Fruit fly (Drosophila melanogaster) whole organism, embryonic: ENCODE data around the gene CG1640.
A peak's percentile ranks its signal among the peaks of the same experiment; 100 is the strongest.

Experiments used
- Abd-B ChIP-seq: fragments of 200-800 bp; sonication (Bioruptor generic); optimal IDR thresholded peaks from 2 replicates; lab custom pipeline; 2018; ENCODE audit warnings: missing biosample characterization, mild to moderate bottlenecking, missing genetic modification characterization, moderate library complexity
- Atf-2 ChIP-seq: fragments of 200-800 bp; sonication (Bioruptor generic); optimal IDR thresholded peaks from 2 replicates; lab custom pipeline; 2016; ENCODE audit warnings: missing biosample characterization, missing genetic modification characterization
- CG12071 ChIP-seq: fragments of 200-800 bp; sonication (Bioruptor generic); optimal IDR thresholded peaks from 3 replicates; lab custom pipeline; 2018; ENCODE audit warnings: missing biosample characterization, mild to moderate bottlenecking, missing genetic modification characterization
- CG12104 ChIP-seq: fragments of 200-800 bp; sonication (Bioruptor generic); optimal IDR thresholded peaks from 3 replicates; lab custom pipeline; 2016; ENCODE audit warnings: missing biosample characterization, missing genetic modification characterization
- CG12236 ChIP-seq: fragments of 200-800 bp; sonication (Bioruptor generic); optimal IDR thresholded peaks from 2 replicates; lab custom pipeline; 2016; ENCODE audit warnings: missing biosample characterization, missing genetic modification characterization
- CG13775 ChIP-seq: fragments of 200-800 bp; sonication (Bioruptor generic); optimal IDR thresholded peaks from 3 replicates; lab custom pipeline; 2017; ENCODE audit warnings: missing biosample characterization, mild to moderate bottlenecking, missing genetic modification characterization
- CG18619 ChIP-seq: fragments of 200-800 bp; sonication (Bioruptor generic); optimal IDR thresholded peaks from 3 replicates; lab custom pipeline; 2017; ENCODE audit warnings: missing biosample characterization, mild to moderate bottlenecking, missing genetic modification characterization
- CG2712 ChIP-seq: fragments of 200-800 bp; optimal IDR thresholded peaks from 3 replicates; lab custom pipeline; 2019; ENCODE audit warnings: missing biosample characterization, mild to moderate bottlenecking, missing genetic modification characterization, moderate library complexity
- CG2875 ChIP-seq: fragments of 200-800 bp; sonication (Bioruptor generic); optimal IDR thresholded peaks from 2 replicates; lab custom pipeline; 2017; ENCODE audit warnings: missing biosample characterization, mild to moderate bottlenecking, missing genetic modification characterization, missing genetic modification reagents
- CG31224 ChIP-seq: fragments of 200-800 bp; sonication (Bioruptor generic); IDR thresholded peaks from 2 replicates; pipeline ENCODE4 v1.3.6; 2022; ENCODE audit warnings: missing biosample characterization, missing genetic modification characterization
- CG4854 ChIP-seq: fragments of 200-800 bp; sonication (Bioruptor generic); optimal IDR thresholded peaks from 2 replicates; lab custom pipeline; 2016; ENCODE audit warnings: missing biosample characterization, missing genetic modification characterization, inconsistent platforms
- CG6791 ChIP-seq: fragments of 200-800 bp; sonication (Bioruptor generic); IDR thresholded peaks from 3 replicates; pipeline ENCODE4 v1.3.6; 2022; ENCODE audit warnings: missing biosample characterization, missing genetic modification characterization; ENCODE audit not compliant: partially characterized antibody
- CG7987 ChIP-seq: fragments of 200-800 bp; sonication (Bioruptor generic); optimal IDR thresholded peaks from 2 replicates; lab custom pipeline; 2018; ENCODE audit warnings: missing biosample characterization, mild to moderate bottlenecking, missing genetic modification characterization, moderate library complexity
- Camta ChIP-seq: fragments of 200-800 bp; sonication (Bioruptor generic); optimal IDR thresholded peaks from 2 replicates; lab custom pipeline; 2016; ENCODE audit warnings: missing biosample characterization, missing genetic modification characterization
- Chrac-16 ChIP-seq: fragments of 200-800 bp; sonication (Bioruptor generic); optimal IDR thresholded peaks from 3 replicates; lab custom pipeline; 2016; ENCODE audit warnings: missing biosample characterization, missing genetic modification characterization
- HLH3B ChIP-seq: fragments of 200-800 bp; sonication (Bioruptor generic); IDR thresholded peaks from 2 replicates; pipeline ENCODE4 v1.3.6; 2022; ENCODE audit warnings: missing biosample characterization, missing genetic modification characterization
- HLH54F ChIP-seq: fragments of 200-800 bp; sonication (Bioruptor generic); optimal IDR thresholded peaks from 3 replicates; lab custom pipeline; 2016; ENCODE audit warnings: missing biosample characterization, missing genetic modification characterization
- HLHmδ ChIP-seq: fragments of 200-800 bp; sonication (Bioruptor generic); optimal IDR thresholded peaks from 2 replicates; lab custom pipeline; 2018; ENCODE audit warnings: missing biosample characterization, mild to moderate bottlenecking, missing genetic modification characterization, moderate library complexity
- HmgZ ChIP-seq: fragments of 200-800 bp; sonication (Bioruptor generic); optimal IDR thresholded peaks from 2 replicates; lab custom pipeline; 2018; ENCODE audit warnings: missing biosample characterization, mild to moderate bottlenecking, missing genetic modification characterization
- Hmr ChIP-seq: fragments of 200-800 bp; sonication (Bioruptor generic); optimal IDR thresholded peaks from 3 replicates; lab custom pipeline; 2017; ENCODE audit warnings: mild to moderate bottlenecking, missing biosample characterization, missing genetic modification reagents, missing genetic modification characterization
- Hr39 ChIP-seq: fragments of >200 bp; optimal IDR thresholded peaks from 2 replicates; lab custom pipeline; 2017
- Mad ChIP-seq: fragments of 200-800 bp; sonication (Bioruptor generic); optimal IDR thresholded peaks from 2 replicates; lab custom pipeline; 2016; ENCODE audit warnings: missing biosample characterization, missing genetic modification characterization
- Max ChIP-seq: fragments of 200-800 bp; sonication (Bioruptor generic); optimal IDR thresholded peaks from 2 replicates; lab custom pipeline; 2016; ENCODE audit warnings: missing biosample characterization, mild to moderate bottlenecking, missing genetic modification characterization
- Med ChIP-seq: fragments of 200-800 bp; sonication (Bioruptor generic); peaks from one replicate; lab custom pipeline; 2016; ENCODE audit warnings: missing biosample characterization, missing genetic modification characterization, mild to moderate bottlenecking, inconsistent platforms, moderate library complexity
- PHDP ChIP-seq: fragments of 200-800 bp; sonication (Bioruptor generic); optimal IDR thresholded peaks from 3 replicates; lab custom pipeline; 2018; ENCODE audit warnings: missing biosample characterization, mild to moderate bottlenecking, missing genetic modification characterization, moderate library complexity
- Rfx ChIP-seq: fragments of 200-800 bp; sonication (Bioruptor generic); IDR thresholded peaks from 2 replicates; pipeline ENCODE4 v1.3.6; 2022; ENCODE audit warnings: missing biosample characterization, missing genetic modification characterization
- Side ChIP-seq: fragments of 200-800 bp; sonication (Bioruptor generic); optimal IDR thresholded peaks from 2 replicates; lab custom pipeline; 2016; ENCODE audit warnings: missing biosample characterization, missing genetic modification characterization
- Sry-δ ChIP-seq: fragments of 200-800 bp; sonication (Bioruptor generic); optimal IDR thresholded peaks from 2 replicates; lab custom pipeline; 2016; ENCODE audit warnings: missing biosample characterization, missing genetic modification characterization
- Taf1 ChIP-seq: fragments of 200-800 bp; sonication (Bioruptor generic); IDR thresholded peaks from 2 replicates; pipeline ENCODE4 v1.3.6; 2022; ENCODE audit warnings: missing biosample characterization, missing genetic modification characterization
- bbx ChIP-seq: fragments of 200-800 bp; sonication (Bioruptor generic); IDR thresholded peaks from 2 replicates; pipeline ENCODE4 v1.3.6; 2022; ENCODE audit warnings: missing biosample characterization, missing genetic modification characterization; ENCODE audit not compliant: partially characterized antibody
- cato ChIP-seq: fragments of 200-800 bp; sonication (Bioruptor generic); optimal IDR thresholded peaks from 2 replicates; lab custom pipeline; 2016; ENCODE audit warnings: missing biosample characterization, missing genetic modification characterization, borderline replicate concordance
- ci ChIP-seq: fragments of 200-800 bp; sonication (Bioruptor generic); IDR thresholded peaks from 3 replicates; pipeline ENCODE4 v1.3.6; 2022; ENCODE audit warnings: missing biosample characterization, missing genetic modification characterization
- crp ChIP-seq, 2 experiments: fragments of 200-800 bp; sonication (Bioruptor generic); optimal IDR thresholded peaks; 2 replicates in 1 of 2; 3 replicates in 1 of 2; lab custom pipeline; 2017; ENCODE audit warnings: missing biosample characterization in 2 of 2, missing genetic modification characterization in 2 of 2, mild to moderate bottlenecking in 1 of 2, moderate library complexity in 1 of 2
- disco-r ChIP-seq: fragments of 200-800 bp; sonication (Bioruptor generic); optimal IDR thresholded peaks from 2 replicates; lab custom pipeline; 2016; ENCODE audit warnings: missing biosample characterization, missing genetic modification characterization
- dysf ChIP-seq: fragments of 200-800 bp; sonication (Bioruptor generic); IDR thresholded peaks from 3 replicates; pipeline ENCODE4 v1.3.6; 2022; ENCODE audit warnings: missing biosample characterization, missing genetic modification characterization
- exex ChIP-seq: fragments of 200-800 bp; sonication (Bioruptor generic); optimal IDR thresholded peaks from 4 replicates; lab custom pipeline; 2018; ENCODE audit warnings: missing biosample characterization, mild to moderate bottlenecking, missing genetic modification characterization, moderate library complexity
- jigr1 ChIP-seq: fragments of 200-800 bp; sonication (Bioruptor generic); IDR thresholded peaks from 3 replicates; pipeline ENCODE4 v1.3.6; 2022; ENCODE audit warnings: missing biosample characterization, missing genetic modification characterization
- kay ChIP-seq: fragments of 200-800 bp; sonication (Bioruptor generic); optimal IDR thresholded peaks from 2 replicates; lab custom pipeline; 2016; ENCODE audit warnings: missing biosample characterization, missing genetic modification characterization
- klu ChIP-seq: fragments of 200-800 bp; sonication (Bioruptor generic); IDR thresholded peaks from 2 replicates; pipeline ENCODE4 v1.3.6; 2022; ENCODE audit warnings: missing biosample characterization, missing genetic modification characterization
- lola ChIP-seq, 3 experiments: fragments of >200 bp in 2 of 3; fragments of 200-800 bp in 1 of 3; sonication (Bioruptor generic) in 1 of 3; optimal IDR thresholded peaks; 2 replicates each; lab custom pipeline; 2017 to 2019; ENCODE audit warnings: missing biosample characterization in 3 of 3, missing genetic modification characterization in 3 of 3, mild to moderate bottlenecking in 1 of 3, moderate library complexity in 1 of 3
- org-1 ChIP-seq: fragments of 200-800 bp; sonication (Bioruptor generic); optimal IDR thresholded peaks from 2 replicates; lab custom pipeline; 2017; ENCODE audit warnings: missing biosample characterization, missing genetic modification characterization
- ro ChIP-seq: fragments of 200-800 bp; sonication (Bioruptor generic); IDR thresholded peaks from 2 replicates; pipeline ENCODE4 v1.3.6; 2022; ENCODE audit warnings: missing biosample characterization, missing genetic modification characterization
- sc ChIP-seq, 3 experiments: fragments of >200 bp in 2 of 3; fragments of 200-800 bp in 1 of 3; sonication (Bioruptor generic) in 1 of 3; optimal IDR thresholded peaks; 2 replicates in 2 of 3; 3 replicates in 1 of 3; lab custom pipeline; 2017; ENCODE audit warnings: mild to moderate bottlenecking in 1 of 3, missing biosample characterization in 1 of 3, missing genetic modification characterization in 1 of 3, missing genetic modification reagents in 1 of 3
- schlank ChIP-seq: fragments of 200-800 bp; sonication (Bioruptor generic); optimal IDR thresholded peaks from 2 replicates; lab custom pipeline; 2018; ENCODE audit warnings: missing biosample characterization, mild to moderate bottlenecking, missing genetic modification characterization
- sna ChIP-seq: fragments of 200-800 bp; sonication (Bioruptor generic); IDR thresholded peaks from 2 replicates; pipeline ENCODE4 v1.3.6; 2022; ENCODE audit warnings: missing biosample characterization, missing genetic modification characterization; ENCODE audit not compliant: partially characterized antibody
- stc ChIP-seq: fragments of 200-800 bp; sonication (Bioruptor generic); IDR thresholded peaks from 2 replicates; pipeline ENCODE4 v1.3.6; 2022; ENCODE audit warnings: missing biosample characterization, missing genetic modification characterization
- tgo ChIP-seq: fragments of 200-800 bp; sonication (Bioruptor generic); IDR thresholded peaks from 3 replicates; pipeline ENCODE4 v1.3.6; 2022; ENCODE audit warnings: missing biosample characterization, missing genetic modification characterization
- tna ChIP-seq: fragments of 200-800 bp; sonication (Bioruptor generic); IDR thresholded peaks from 2 replicates; pipeline ENCODE4 v1.3.6; 2022; ENCODE audit warnings: missing biosample characterization, missing genetic modification characterization; ENCODE audit not compliant: partially characterized antibody
- vvl ChIP-seq: fragments of 200-800 bp; sonication (Bioruptor generic); IDR thresholded peaks from 2 replicates; pipeline ENCODE4 v1.3.6; 2022; ENCODE audit warnings: missing biosample characterization, missing genetic modification characterization
- zen2 ChIP-seq: fragments of 200-800 bp; sonication (Bioruptor generic); IDR thresholded peaks from 3 replicates; pipeline ENCODE4 v1.3.6; 2022; ENCODE audit warnings: missing biosample characterization, missing genetic modification characterization; ENCODE audit not compliant: partially characterized antibody

Gene CG1640

dm6 chrX:13332702-13333243 is 37.6 kb upstream of the CG1640 start (continued):
- TF ChIP-seq sc (optimal IDR thresholded peaks at IDR 0.05; lab: Kevin White, UChicago) = no peak
- TF ChIP-seq sc (GFP tag; optimal IDR thresholded peaks at IDR 0.05; lab: Kevin White, UChicago) = no peak
- TF ChIP-seq CG2875 (GFP tag; lab: Kevin White, UChicago) = no peak
- TF ChIP-seq CG7987 (GFP tag; lab: Kevin White, UChicago) = no peak
- TF ChIP-seq ci = no peak
- no peak for TF ChIP-seq bbx
- TF ChIP-seq Sry-δ (GFP tag; lab: Kevin White, UChicago) = peak; percentile 4
- peak; percentile 13 for TF ChIP-seq Hmr (GFP tag; lab: Kevin White, UChicago)
- peak; percentile 57 for TF ChIP-seq Med
- TF ChIP-seq stc = no peak
- TF ChIP-seq CG31224 (GFP tag; lab: Robert Waterston, UW) = no peak
- no peak for TF ChIP-seq vvl (GFP tag; lab: Robert Waterston, UW)
- TF ChIP-seq disco-r = no peak
- TF ChIP-seq HmgZ (tag; lab: Kevin White, UChicago) = no peak
- TF ChIP-seq PHDP (tag; lab: Kevin White, UChicago) = no peak
- no peak for TF ChIP-seq CG12071 (GFP tag; lab: Kevin White, UChicago)
- TF ChIP-seq HLHmδ (GFP tag; lab: Kevin White, UChicago) = no peak
- no peak for TF ChIP-seq CG6791 (GFP tag; lab: Robert Waterston, UW)
- no peak for TF ChIP-seq ro (GFP tag; lab: Robert Waterston, UW)
- no peak for TF ChIP-seq cato
- TF ChIP-seq HLH54F = peak; percentile 52
- no peak for TF ChIP-seq CG12104 (GFP tag; lab: Kevin White, UChicago)
- TF ChIP-seq CG4854 (GFP tag; lab: Kevin White, UChicago) = no peak
- no peak for TF ChIP-seq CG2712 (tag; lab: Kevin White, UChicago)
- peak; percentile 4 for TF ChIP-seq org-1
- TF ChIP-seq Mad (GFP tag; lab: Kevin White, UChicago) = no peak
- peak; percentile 45; the same call in 1 of the 2 replicates for TF ChIP-seq Rfx
- no peak for TF ChIP-seq Chrac-16 (GFP tag; lab: Kevin White, UChicago)
- TF ChIP-seq Taf1 (GFP tag; lab: Robert Waterston, UW) = no peak
- no peak; the same call in 1 of the 3 replicates for TF ChIP-seq dysf (GFP tag; lab: Robert Waterston, UW)
- TF ChIP-seq Max = no peak
- TF ChIP-seq Side (GFP tag; lab: Kevin White, UChicago) = peak; percentile 37
- no peak for TF ChIP-seq kay (GFP tag; lab: Kevin White, UChicago)
- TF ChIP-seq exex (tag; lab: Kevin White, UChicago) = peak; percentile 82
- TF ChIP-seq CG12236 (GFP tag; lab: Kevin White, UChicago) = no peak
- TF ChIP-seq Atf-2 = no peak
- TF ChIP-seq tna (GFP tag; lab: Robert Waterston, UW) = no peak
- TF ChIP-seq tgo (GFP tag; lab: Robert Waterston, UW) = no peak
- TF ChIP-seq Abd-B (GFP tag; lab: Kevin White, UChicago) = no peak
- no peak for TF ChIP-seq crp (GFP tag; optimal IDR thresholded peaks at IDR 0.05; lab: Kevin White, UChicago)
- no peak for TF ChIP-seq lola (GFP tag; optimal IDR thresholded peaks at IDR 0.05; lab: Kevin White, UChicago)
- no peak for TF ChIP-seq zen2 (GFP tag; lab: Robert Waterston, UW)
- no peak for TF ChIP-seq schlank (tag; lab: Kevin White, UChicago)
- no peak for TF ChIP-seq Camta (GFP tag; lab: Kevin White, UChicago)
- TF ChIP-seq sna (GFP tag; lab: Robert Waterston, UW) = no peak
- TF ChIP-seq CG18619 = peak; percentile 16
- TF ChIP-seq Hr39 (lab: Kevin White, UChicago) = no peak
- no peak for TF ChIP-seq jigr1 (GFP tag; lab: Robert Waterston, UW)
- TF ChIP-seq HLH3B (GFP tag; lab: Robert Waterston, UW) = no peak
- TF ChIP-seq klu (GFP tag; lab: Robert Waterston, UW) = no peak
- TF ChIP-seq CG13775 = no peak
